Worm (Caenorhabditis elegans) whole organism, late embryonic: ENCODE measurements around the gene clec-129.
A peak's percentile ranks its signal among the peaks of the same experiment; 100 is the strongest.

ENCODE experiments used
- F13H6.1 ChIP-seq: sonication (generic microtip); optimal IDR thresholded peaks from 2 replicates; lab custom pipeline; 2016; ENCODE audit warnings: missing genetic modification characterization, missing compliant biosample characterization
- T23F11.4 ChIP-seq: fragments of 200-800 bp; sonication (Bioruptor generic); optimal IDR thresholded peaks from 2 replicates; lab custom pipeline; 2018; ENCODE audit warnings: mild to moderate bottlenecking, missing genetic modification characterization, missing compliant biosample characterization
- ama-1 ChIP-seq: fragments of 150-350 bp; optimal IDR thresholded peaks from 2 replicates; lab custom pipeline; 2014
- ceh-14 ChIP-seq: sonication (generic microtip); optimal IDR thresholded peaks from 2 replicates; lab custom pipeline; 2016; ENCODE audit warnings: missing genotype, missing genetic modification characterization, missing compliant biosample characterization
- ceh-18 ChIP-seq: sonication (generic microtip); optimal IDR thresholded peaks from 2 replicates; lab custom pipeline; 2016; ENCODE audit warnings: missing genetic modification characterization, missing compliant biosample characterization
- ceh-22 ChIP-seq: sonication (generic microtip); optimal IDR thresholded peaks from 2 replicates; lab custom pipeline; 2017; ENCODE audit warnings: missing biosample characterization, missing genetic modification characterization
- ceh-31 ChIP-seq: sonication (generic microtip); optimal IDR thresholded peaks from 2 replicates; lab custom pipeline; 2016; ENCODE audit warnings: missing genetic modification characterization, missing compliant biosample characterization
- ceh-34 ChIP-seq: sonication (generic microtip); optimal IDR thresholded peaks from 2 replicates; lab custom pipeline; 2016; ENCODE audit warnings: mild to moderate bottlenecking, missing genetic modification characterization, missing compliant biosample characterization
- ceh-45 ChIP-seq: fragments of 200-800 bp; sonication (Bioruptor generic); IDR thresholded peaks from 2 replicates; pipeline ENCODE4 v1.3.6; 2022; ENCODE audit warnings: missing genetic modification reagents, missing genetic modification characterization, missing compliant biosample characterization
- ceh-6 ChIP-seq: fragments of 200-800 bp; sonication (Bioruptor generic); optimal IDR thresholded peaks from 2 replicates; lab custom pipeline; 2018; ENCODE audit warnings: mild to moderate bottlenecking, missing genetic modification characterization, missing compliant biosample characterization
- dmd-4 ChIP-seq: sonication (generic microtip); optimal IDR thresholded peaks from 2 replicates; lab custom pipeline; 2016; ENCODE audit warnings: borderline replicate concordance, missing genetic modification characterization, missing compliant biosample characterization
- elt-2 ChIP-seq: sonication (generic microtip); optimal IDR thresholded peaks from 2 replicates; lab custom pipeline; 2016; ENCODE audit warnings: missing genetic modification reagents, missing genetic modification characterization, missing compliant biosample characterization
- elt-4 ChIP-seq: sonication (generic microtip); optimal IDR thresholded peaks from 2 replicates; lab custom pipeline; 2016; ENCODE audit warnings: missing genetic modification characterization, missing compliant biosample characterization
- fax-1 ChIP-seq: sonication (generic microtip); optimal IDR thresholded peaks from 2 replicates; lab custom pipeline; 2016; ENCODE audit warnings: missing genotype, missing genetic modification characterization, missing compliant biosample characterization
- fkh-6 ChIP-seq: sonication (generic microtip); optimal IDR thresholded peaks from 2 replicates; lab custom pipeline; 2016; ENCODE audit warnings: missing genetic modification characterization, missing compliant biosample characterization
- gmeb-2 ChIP-seq: sonication (generic microtip); optimal IDR thresholded peaks from 2 replicates; lab custom pipeline; 2016; ENCODE audit warnings: missing genetic modification characterization, inconsistent platforms, missing compliant biosample characterization
- hlh-15 ChIP-seq: sonication (generic microtip); optimal IDR thresholded peaks from 2 replicates; lab custom pipeline; 2016; ENCODE audit warnings: missing genetic modification characterization, missing compliant biosample characterization
- hlh-30 ChIP-seq: sonication (generic microtip); optimal IDR thresholded peaks from 2 replicates; lab custom pipeline; 2017; ENCODE audit warnings: antibody characterized with exemption, missing genetic modification characterization, missing compliant biosample characterization; ENCODE audit not compliant: insufficient read depth
- hlh-6 ChIP-seq: sonication (generic microtip); optimal IDR thresholded peaks from 2 replicates; lab custom pipeline; 2016; ENCODE audit warnings: missing genotype, missing genetic modification characterization, missing compliant biosample characterization
- hlh-8 ChIP-seq: sonication (generic microtip); optimal IDR thresholded peaks from 2 replicates; lab custom pipeline; 2016; ENCODE audit warnings: missing genotype, missing genetic modification characterization, missing compliant biosample characterization
- lim-6 ChIP-seq: sonication (generic microtip); optimal IDR thresholded peaks from 2 replicates; lab custom pipeline; 2016; ENCODE audit warnings: missing genetic modification characterization, missing compliant biosample characterization
- lin-11 ChIP-seq: fragments of 200-800 bp; sonication (Bioruptor generic); optimal IDR thresholded peaks from 2 replicates; lab custom pipeline; 2018; ENCODE audit warnings: mild to moderate bottlenecking, missing genetic modification characterization, missing compliant biosample characterization
- madf-2 ChIP-seq: sonication (generic microtip); optimal IDR thresholded peaks from 2 replicates; lab custom pipeline; 2017; ENCODE audit warnings: missing genetic modification characterization, missing compliant biosample characterization
- nfya-1 ChIP-seq: sonication (generic microtip); optimal IDR thresholded peaks from 2 replicates; lab custom pipeline; 2017; ENCODE audit warnings: missing genetic modification characterization, mild to moderate bottlenecking, missing compliant biosample characterization, antibody characterized with exemption, moderate library complexity
- nhr-232 ChIP-seq: sonication (generic microtip); optimal IDR thresholded peaks from 2 replicates; lab custom pipeline; 2016; ENCODE audit warnings: missing genetic modification characterization, missing compliant biosample characterization
- npax-4 ChIP-seq: sonication (generic microtip); optimal IDR thresholded peaks from 2 replicates; lab custom pipeline; 2016; ENCODE audit warnings: missing genetic modification characterization, missing compliant biosample characterization
- pag-3 ChIP-seq: sonication (generic microtip); optimal IDR thresholded peaks from 2 replicates; lab custom pipeline; 2016; ENCODE audit warnings: missing compliant biosample characterization, missing genetic modification characterization, borderline replicate concordance
- pha-2 ChIP-seq: sonication (generic microtip); optimal IDR thresholded peaks from 2 replicates; lab custom pipeline; 2017; ENCODE audit warnings: mild to moderate bottlenecking, missing genetic modification characterization, missing compliant biosample characterization
- pros-1 ChIP-seq: fragments of 150-350 bp; optimal IDR thresholded peaks from 2 replicates; lab custom pipeline; 2014; ENCODE audit warnings: missing biosample characterization, missing genetic modification reagents, missing genetic modification characterization
- sox-2 ChIP-seq: fragments of 200-800 bp; sonication (Bioruptor generic); IDR thresholded peaks from 2 replicates; pipeline ENCODE4 v1.3.6; 2022; ENCODE audit warnings: missing genetic modification reagents, missing genetic modification characterization, missing compliant biosample characterization
- tbx-2 ChIP-seq: sonication (generic microtip); optimal IDR thresholded peaks from 2 replicates; lab custom pipeline; 2016; ENCODE audit warnings: missing genetic modification characterization, missing compliant biosample characterization
- tbx-7 ChIP-seq: sonication (generic microtip); optimal IDR thresholded peaks from 2 replicates; lab custom pipeline; 2016; ENCODE audit warnings: missing genotype, missing genetic modification characterization, missing compliant biosample characterization
- ttx-3 ChIP-seq: sonication (generic microtip); optimal IDR thresholded peaks from 2 replicates; lab custom pipeline; 2016; ENCODE audit warnings: missing genetic modification reagents, missing genetic modification characterization, missing compliant biosample characterization
- unc-42 ChIP-seq: sonication (generic microtip); optimal IDR thresholded peaks from 2 replicates; lab custom pipeline; 2016; ENCODE audit warnings: missing genotype, missing genetic modification characterization, missing compliant biosample characterization
- unc-55 ChIP-seq: sonication (generic microtip); optimal IDR thresholded peaks from 2 replicates; lab custom pipeline; 2017; ENCODE audit warnings: missing biosample characterization, missing genetic modification reagents, missing genetic modification characterization
- ztf-16 ChIP-seq: sonication (generic microtip); optimal IDR thresholded peaks from 2 replicates; lab custom pipeline; 2017; ENCODE audit warnings: missing genetic modification characterization, missing compliant biosample characterization

clec-129 gene

ce11 chrII:3570927-3571538 is at the start of gene clec-129, which contains the start of gene clec-128:
Gene clec-129, plus strand, starts transcription at chrII:3571488.
Gene clec-128, minus strand, starts transcription at chrII:3571027.
- TF ChIP-seq dmd-4 (tag; lab: Kevin White, UChicago) (no peak), ceh-22 (tag; lab: Kevin White, UChicago) (no peak), nhr-232 (tag; lab: Kevin White, UChicago) (no peak), ceh-31 (tag; lab: Kevin White, UChicago) (no peak), fkh-6 (tag; lab: Kevin White, UChicago) (no peak), T23F11.4 (no peak), pha-2 (tag; lab: Kevin White, UChicago) (no peak), ztf-16 (tag; lab: Kevin White, UChicago) (no peak), F13H6.1 (tag; lab: Kevin White, UChicago) (no peak), elt-4 (tag; lab: Kevin White, UChicago) (no peak), unc-55 (GFP tag; lab: Kevin White, UChicago) (no peak), ceh-34 (no peak), ceh-6 (GFP tag; lab: Kevin White, UChicago) (no peak), fax-1 (tag; lab: Kevin White, UChicago) (no peak), ama-1 (lab: Kevin White, UChicago) (no peak), hlh-30 (tag; lab: Kevin White, UChicago) (no peak), gmeb-2 (tag; lab: Kevin White, UChicago) (no peak)

ce11 chrII:3523547-3523946 is 47.7 kb upstream of the clec-129 start:
- TF ChIP-seq sox-2 (GFP tag; lab: Robert Waterston, UW) (peak; percentile 41; the same call in 1 of the 2 replicates), nfya-1 (peak; percentile 50), unc-42 (tag; lab: Kevin White, UChicago) (peak; percentile 27), ceh-18 (tag; lab: Kevin White, UChicago) (peak; percentile 41), tbx-2 (tag; lab: Kevin White, UChicago) (peak; percentile 18), ceh-34 (peak; percentile 81), ceh-31 (tag; lab: Kevin White, UChicago) (peak; percentile 13)

- TF ChIP-seq hlh-15 (tag; lab: Kevin White, UChicago) (no peak), ceh-14 (tag; lab: Kevin White, UChicago) (no peak), ttx-3 (tag; lab: Kevin White, UChicago) (no peak), pros-1 (tag; lab: Kevin White, UChicago) (no peak), ceh-22 (tag; lab: Kevin White, UChicago) (no peak), ceh-45 (no peak), ceh-31 (tag; lab: Kevin White, UChicago) (no peak), madf-2 (tag; lab: Kevin White, UChicago) (no peak), hlh-6 (no peak), dmd-4 (tag; lab: Kevin White, UChicago) (no peak), pag-3 (no peak), lin-11 (tag; lab: Kevin White, UChicago) (no peak), tbx-7 (tag; lab: Kevin White, UChicago) (no peak)
These were observed 47.2 kb upstream of the clec-129 start, which contains the start of gene col-72 for ce11 chrII:3524097-3524496. Gene col-72, minus strand, starts transcription at chrII:3524197.

ce11 chrII:3527460-3527859 is 43.8 kb upstream of the clec-129 start:
- peak; percentile 67 for TF ChIP-seq ceh-14 (tag; lab: Kevin White, UChicago)
- TF ChIP-seq pros-1 (tag; lab: Kevin White, UChicago): no peak
- no peak for TF ChIP-seq npax-4 (tag; lab: Kevin White, UChicago)
- TF ChIP-seq ceh-45: no peak
- no peak for TF ChIP-seq elt-2 (tag; lab: Kevin White, UChicago)
- peak; percentile 17 for TF ChIP-seq lim-6 (tag; lab: Kevin White, UChicago)
- TF ChIP-seq hlh-8 (tag; lab: Kevin White, UChicago): no peak
